Worm (Caenorhabditis elegans): ENCODE results near the gene nduf-2.2.

Gene nduf-2.2

DNA sequence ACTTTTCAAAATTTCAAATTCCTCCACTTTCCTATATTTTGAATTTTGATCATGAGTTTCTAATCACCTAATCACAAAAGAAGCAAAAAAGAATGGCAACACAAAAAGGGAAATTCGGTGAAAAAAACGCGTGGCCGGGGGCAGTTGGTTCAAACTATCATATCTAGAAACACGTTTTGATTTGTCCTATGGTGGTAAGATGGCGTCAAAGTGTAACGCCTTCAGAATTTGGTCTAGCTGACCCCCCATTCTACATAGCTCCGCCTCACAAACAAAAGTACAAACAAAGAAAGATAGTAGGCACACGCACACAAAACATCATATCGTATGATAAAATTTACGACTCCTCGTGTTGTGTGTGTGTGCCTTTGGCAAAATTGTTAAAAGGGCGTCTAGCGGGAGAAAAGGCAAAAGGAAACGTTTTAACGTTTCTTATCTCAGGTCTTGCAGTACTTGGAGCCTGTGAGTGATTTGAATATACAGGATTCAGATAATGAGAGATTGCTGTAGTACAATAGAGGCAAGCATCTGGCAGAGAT is 43.0 kb upstream of the nduf-2.2 start (continued):
- TF ChIP-seq T26A8.4 (GFP tag; IDR thresholded peaks at IDR 0.05) (peak; percentile 42), zfp-3 (GFP tag; conservative IDR thresholded peaks at IDR 0.05) (no peak), rbr-2 (tag; optimal IDR thresholded peaks at IDR 0.05) (no peak), pqm-1 (tag; optimal IDR thresholded peaks at IDR 0.05) (peak; percentile 98), fos-1 (tag; optimal IDR thresholded peaks at IDR 0.05) (no peak), nhr-28 (tag; optimal IDR thresholded peaks at IDR 0.05) (peak; percentile 95), Y75B8A.6 (GFP tag; IDR thresholded peaks at IDR 0.05) (peak; percentile 32; the same call in 1 of the 2 replicates), ceh-44 (GFP tag; IDR thresholded peaks at IDR 0.05) (no peak), mep-1 (tag; optimal IDR thresholded peaks at IDR 0.05) (peak; percentile 37), madf-9 (GFP tag; conservative IDR thresholded peaks at IDR 0.05) (no peak), vab-7 (GFP tag; IDR thresholded peaks at IDR 0.05) (no peak), spr-1 (tag; optimal IDR thresholded peaks at IDR 0.05) (no peak)

DNA sequence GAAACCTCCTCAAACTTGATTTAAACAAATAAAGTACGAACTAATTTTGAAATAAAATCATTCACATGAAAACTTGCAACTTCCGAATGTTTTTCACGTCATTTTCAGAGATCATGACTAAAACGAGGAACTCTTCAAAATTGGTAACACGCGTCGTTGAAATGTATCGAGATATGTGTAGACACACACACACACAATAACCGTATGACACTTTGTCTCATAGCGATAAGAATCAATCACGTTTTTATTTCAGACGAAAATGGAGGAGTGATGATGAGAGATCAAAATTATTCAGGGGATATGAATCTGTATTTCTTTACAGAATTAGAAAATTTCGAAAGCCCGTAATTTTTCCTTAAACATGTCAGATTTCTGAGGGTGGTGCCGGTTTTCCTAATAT is 42.3 kb upstream of the nduf-2.2 start:
- no peak for TF ChIP-seq ZK337.2 (GFP tag; IDR thresholded peaks at IDR 0.05)
- no peak for TF ChIP-seq aha-1 (tag)
- peak in 1 of 2 experiments; percentile 94 for TF ChIP-seq unc-62 (GFP tag; optimal IDR thresholded peaks at IDR 0.05 in 1 of 2)
- TF ChIP-seq unc-62 (tag; optimal IDR thresholded peaks at IDR 0.05): no peak
- TF ChIP-seq zag-1 (tag; optimal IDR thresholded peaks at IDR 0.05): no peak
- peak; percentile 71 for TF ChIP-seq mxl-3 (GFP tag; optimal IDR thresholded peaks at IDR 0.05)
- no peak for TF ChIP-seq lin-1 (GFP tag; IDR thresholded peaks at IDR 0.05)
- 0 out of 2 replicates have a peak, but pooled peaks have one; percentile 24 for TF ChIP-seq ceh-20 (GFP tag; IDR thresholded peaks at IDR 0.05)
- TF ChIP-seq mdl-1 (tag; optimal IDR thresholded peaks at IDR 0.05): peak in 1 of 2 experiments; percentile 30
- TF ChIP-seq cey-2 (tag; optimal IDR thresholded peaks at IDR 0.05; ENCODE audit: borderline replicate concordance, insufficient read depth): no peak
- no peak for TF ChIP-seq spr-1 (tag; optimal IDR thresholded peaks at IDR 0.05)
- TF ChIP-seq spr-3 (GFP tag; optimal IDR thresholded peaks at IDR 0.05): no peak
- TF ChIP-seq hlh-30 (tag; optimal IDR thresholded peaks at IDR 0.05; ENCODE audit: insufficient read depth): peak; percentile 86
- no peak for TF ChIP-seq F44E2.7 (GFP tag; IDR thresholded peaks at IDR 0.05)
- no peak for TF ChIP-seq snpc-1.2 (GFP tag; IDR thresholded peaks at IDR 0.05)
- peak; percentile 59 for TF ChIP-seq dve-1 (tag; optimal IDR thresholded peaks at IDR 0.05; ENCODE audit: insufficient read depth)
- TF ChIP-seq egl-43 (GFP tag; IDR thresholded peaks at IDR 0.05): no peak
- peak; percentile 59 for TF ChIP-seq T20F7.1 (GFP tag; optimal IDR thresholded peaks at IDR 0.05)
- TF ChIP-seq ctbp-1 (GFP tag; IDR thresholded peaks at IDR 0.05): no peak
- TF ChIP-seq dmd-6 (GFP tag; IDR thresholded peaks at IDR 0.05): peak; percentile 73
- no peak for TF ChIP-seq zip-11 (GFP tag; IDR thresholded peaks at IDR 0.05)
- TF ChIP-seq T26A8.4 (GFP tag; IDR thresholded peaks at IDR 0.05): no peak
- no peak for TF ChIP-seq lin-38 (GFP tag; IDR thresholded peaks at IDR 0.05)
- TF ChIP-seq hmg-1.1 (GFP tag; IDR thresholded peaks at IDR 0.05): no peak
- TF ChIP-seq ceh-44 (GFP tag; IDR thresholded peaks at IDR 0.05): no peak
- no peak for TF ChIP-seq ces-1 (GFP tag; optimal IDR thresholded peaks at IDR 0.05)
- peak; percentile 19; the same call in 1 of the 2 replicates for TF ChIP-seq php-3 (GFP tag; IDR thresholded peaks at IDR 0.05)
- peak; percentile 40 for TF ChIP-seq hlh-11 (tag; optimal IDR thresholded peaks at IDR 0.05)
- no peak for TF ChIP-seq attf-4 (tag; optimal IDR thresholded peaks at IDR 0.05)
- TF ChIP-seq nhr-77 (tag; optimal IDR thresholded peaks at IDR 0.05): peak; percentile 4
- no peak for TF ChIP-seq pha-4 (GFP tag; IDR thresholded peaks at IDR 0.05)
- TF ChIP-seq pha-4 (tag; optimal IDR thresholded peaks at IDR 0.05): no peak
- TF ChIP-seq sdz-12 (GFP tag; optimal IDR thresholded peaks at IDR 0.05): no peak
- TF ChIP-seq F26F4.8 (GFP tag; conservative IDR thresholded peaks at IDR 0.05): no peak
- no peak for TF ChIP-seq mxl-2 (GFP tag; conservative IDR thresholded peaks at IDR 0.05)
- 0 out of 2 replicates have a peak, but pooled peaks have one; percentile 24 for TF ChIP-seq mdt-29 (GFP tag; IDR thresholded peaks at IDR 0.05)
- TF ChIP-seq rbr-2 (tag; optimal IDR thresholded peaks at IDR 0.05): no peak
- TF ChIP-seq madf-5 (GFP tag; IDR thresholded peaks at IDR 0.05): no peak
- TF ChIP-seq nhr-42 (GFP tag; IDR thresholded peaks at IDR 0.05): no peak
- TF ChIP-seq hif-1 (tag; optimal IDR thresholded peaks at IDR 0.05): no peak
- TF ChIP-seq nhr-6 (tag; optimal IDR thresholded peaks at IDR 0.05): no peak
- no peak for TF ChIP-seq vab-7 (GFP tag; IDR thresholded peaks at IDR 0.05)
- no peak for TF ChIP-seq zfp-3 (GFP tag; conservative IDR thresholded peaks at IDR 0.05)

All from whole organism, L4 larva.